Worm (Caenorhabditis elegans) whole organism, L2 larva: ENCODE data around the gene dbt-1.

Experiments used
- C34F6.9 ChIP-seq: fragments of 150-350 bp; optimal IDR thresholded peaks from 2 replicates; lab custom pipeline; 2014; ENCODE audit warnings: missing biosample characterization, missing genetic modification characterization
- F13H6.1 ChIP-seq: sonication (generic microtip); optimal IDR thresholded peaks from 2 replicates; lab custom pipeline; 2016; ENCODE audit warnings: missing genetic modification characterization, missing compliant biosample characterization
- R02D3.7 ChIP-seq: fragments of 150-350 bp; optimal IDR thresholded peaks from 2 replicates; lab custom pipeline; 2014; ENCODE audit warnings: missing biosample characterization, missing genetic modification characterization
- Y55F3AM.14 ChIP-seq: fragments of 200-800 bp; sonication (Bioruptor generic); optimal IDR thresholded peaks from 2 replicates; lab custom pipeline; 2018; ENCODE audit warnings: mild to moderate bottlenecking, missing genetic modification characterization, missing compliant biosample characterization
- alr-1 ChIP-seq: fragments of 150-350 bp; optimal IDR thresholded peaks from 2 replicates; lab custom pipeline; 2014; ENCODE audit warnings: missing biosample characterization, missing genetic modification characterization
- aly-2 ChIP-seq: fragments of 150-350 bp; optimal IDR thresholded peaks from 2 replicates; lab custom pipeline; 2014; ENCODE audit warnings: missing biosample characterization, missing genetic modification characterization
- dmd-4 ChIP-seq: sonication (generic microtip); optimal IDR thresholded peaks from 2 replicates; lab custom pipeline; 2017; ENCODE audit warnings: missing biosample characterization, missing genetic modification characterization
- egl-27 ChIP-seq: sonication (generic microtip); optimal IDR thresholded peaks from 3 replicates; lab custom pipeline; 2017; ENCODE audit warnings: missing biosample characterization, missing genetic modification reagents, missing genetic modification characterization
- elt-1 ChIP-seq: fragments of 150-350 bp; optimal IDR thresholded peaks from 2 replicates; lab custom pipeline; 2014; ENCODE audit warnings: missing biosample characterization, missing genetic modification characterization
- elt-3 ChIP-seq: sonication (generic microtip); optimal IDR thresholded peaks from 2 replicates; lab custom pipeline; 2017; ENCODE audit warnings: missing biosample characterization, missing genetic modification characterization
- gmeb-1 ChIP-seq: fragments of 150-350 bp; optimal IDR thresholded peaks from 2 replicates; lab custom pipeline; 2014; ENCODE audit warnings: missing biosample characterization, missing genetic modification characterization
- lin-13 ChIP-seq: fragments of 150-350 bp; optimal IDR thresholded peaks from 2 replicates; lab custom pipeline; 2014; ENCODE audit warnings: missing biosample characterization, missing genetic modification reagents, missing genetic modification characterization
- mab-5 ChIP-seq: fragments of 150-350 bp; optimal IDR thresholded peaks from 2 replicates; lab custom pipeline; 2014; ENCODE audit warnings: missing biosample characterization, missing genetic modification characterization
- mbf-1 ChIP-seq: sonication (generic microtip); optimal IDR thresholded peaks from 2 replicates; lab custom pipeline; 2017; ENCODE audit warnings: missing biosample characterization, missing genetic modification characterization
- mdl-1 ChIP-seq, 2 experiments: fragments of 150-350 bp in 1 of 2; sonication (generic microtip) in 1 of 2; optimal IDR thresholded peaks; 2 replicates each; lab custom pipeline; 2017; ENCODE audit warnings: missing biosample characterization in 2 of 2, missing genetic modification characterization in 2 of 2
- nhr-12 ChIP-seq: fragments of 150-350 bp; optimal IDR thresholded peaks from 2 replicates; lab custom pipeline; 2014; ENCODE audit warnings: missing biosample characterization, missing genetic modification characterization
- nhr-129 ChIP-seq: fragments of 150-350 bp; optimal IDR thresholded peaks from 2 replicates; lab custom pipeline; 2014; ENCODE audit warnings: missing biosample characterization, missing genetic modification characterization
- nhr-21 ChIP-seq: fragments of 150-350 bp; optimal IDR thresholded peaks from 2 replicates; lab custom pipeline; 2014; ENCODE audit warnings: missing biosample characterization, missing genetic modification characterization
- nhr-23 ChIP-seq: fragments of 150-350 bp; optimal IDR thresholded peaks from 2 replicates; lab custom pipeline; 2014; ENCODE audit warnings: missing biosample characterization, missing genetic modification reagents, missing genetic modification characterization
- nhr-237 ChIP-seq: fragments of 150-350 bp; optimal IDR thresholded peaks from 2 replicates; lab custom pipeline; 2014; ENCODE audit warnings: missing biosample characterization, missing genetic modification characterization
- nhr-25 ChIP-seq: fragments of 150-350 bp; sonication (generic microtip); optimal IDR thresholded peaks from 3 replicates; lab custom pipeline; 2014; ENCODE audit warnings: missing biosample characterization, missing genetic modification characterization
- nhr-6 ChIP-seq: fragments of 150-350 bp; optimal IDR thresholded peaks from 2 replicates; lab custom pipeline; 2014; ENCODE audit warnings: missing biosample characterization, missing genetic modification characterization
- nhr-77 ChIP-seq: fragments of 150-350 bp; optimal IDR thresholded peaks from 2 replicates; lab custom pipeline; 2014; ENCODE audit warnings: missing biosample characterization, missing genetic modification characterization
- skn-1 ChIP-seq: sonication (generic microtip); optimal IDR thresholded peaks from 2 replicates; lab custom pipeline; 2017; ENCODE audit warnings: missing biosample characterization, missing genetic modification characterization
- sma-3 ChIP-seq: sonication (generic microtip); optimal IDR thresholded peaks from 2 replicates; lab custom pipeline; 2016; ENCODE audit warnings: missing genetic modification reagents, missing genetic modification characterization, missing compliant biosample characterization
- sma-9 ChIP-seq, 2 experiments: fragments of 150-350 bp in 1 of 2; sonication (generic microtip) in 1 of 2; optimal IDR thresholded peaks; 2 replicates each; lab custom pipeline; 2014 to 2016; ENCODE audit warnings: missing genetic modification characterization in 2 of 2, mild to moderate bottlenecking in 1 of 2, missing biosample characterization in 1 of 2, missing compliant biosample characterization in 1 of 2, missing genetic modification reagents in 1 of 2, moderate library complexity in 1 of 2
- snpc-4 ChIP-seq: fragments of 150-350 bp; optimal IDR thresholded peaks from 2 replicates; lab custom pipeline; 2014; ENCODE audit warnings: missing biosample characterization, missing genetic modification characterization
- unc-39 ChIP-seq: fragments of 150-350 bp; optimal IDR thresholded peaks from 2 replicates; lab custom pipeline; 2014; ENCODE audit warnings: missing biosample characterization, missing genetic modification characterization
- unc-55 ChIP-seq: fragments of 150-350 bp; sonication (generic microtip); optimal IDR thresholded peaks from 3 replicates; lab custom pipeline; 2014; ENCODE audit warnings: missing biosample characterization, missing genetic modification reagents, missing genetic modification characterization
- zag-1 ChIP-seq: fragments of 150-350 bp; optimal IDR thresholded peaks from 2 replicates; lab custom pipeline; 2014; ENCODE audit warnings: missing biosample characterization, missing genetic modification characterization
- ztf-1 ChIP-seq: fragments of 200-800 bp; sonication (Bioruptor generic); conservative IDR thresholded peaks from 2 replicates; pipeline ENCODE4 v1.3.6; 2022; ENCODE audit warnings: missing genetic modification characterization, missing compliant biosample characterization
- ztf-4 ChIP-seq: fragments of 150-350 bp; optimal IDR thresholded peaks from 2 replicates; lab custom pipeline; 2014; ENCODE audit warnings: missing biosample characterization, missing genetic modification characterization

The dbt-1 gene

ce11 chrII:7991279-7991678 is 46.3 kb upstream of the dbt-1 start:
- TF ChIP-seq sma-3 (GFP tag; lab: Kevin White, UChicago) (no peak), F13H6.1 (tag; lab: Kevin White, UChicago) (no peak), unc-39 (no peak), nhr-237 (tag; lab: Kevin White, UChicago) (no peak), dmd-4 (tag; lab: Kevin White, UChicago) (no peak), nhr-6 (tag; lab: Kevin White, UChicago) (no peak), lin-13 (GFP tag; lab: Kevin White, UChicago) (no peak)

DNA sequence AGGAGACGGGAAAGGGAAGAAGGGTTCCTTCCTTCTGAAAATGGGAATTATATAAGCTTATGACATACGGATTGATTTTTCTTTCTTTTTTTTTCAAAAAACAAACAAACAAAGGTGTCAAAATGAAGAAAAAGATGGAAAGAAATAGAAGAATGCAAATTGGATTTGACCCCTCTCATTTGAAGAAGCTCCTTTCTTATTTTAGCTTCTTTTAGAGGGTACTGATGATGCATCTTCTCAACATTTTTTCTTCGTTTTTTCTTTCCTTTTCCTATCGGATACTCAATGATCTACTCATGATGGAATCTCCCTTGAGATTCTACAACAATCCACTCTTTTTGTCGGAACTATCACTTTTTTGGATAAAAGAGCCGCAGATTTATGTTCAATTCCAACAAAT is 45.2 kb upstream of the dbt-1 start:
- TF ChIP-seq ztf-1: no peak
- no peak for TF ChIP-seq nhr-77 (tag; lab: Kevin White, UChicago)
- no peak for TF ChIP-seq mdl-1 (tag; optimal IDR thresholded peaks at IDR 0.05; lab: Kevin White, UChicago)
- TF ChIP-seq, all 48 proteins: peak for 0

DNA sequence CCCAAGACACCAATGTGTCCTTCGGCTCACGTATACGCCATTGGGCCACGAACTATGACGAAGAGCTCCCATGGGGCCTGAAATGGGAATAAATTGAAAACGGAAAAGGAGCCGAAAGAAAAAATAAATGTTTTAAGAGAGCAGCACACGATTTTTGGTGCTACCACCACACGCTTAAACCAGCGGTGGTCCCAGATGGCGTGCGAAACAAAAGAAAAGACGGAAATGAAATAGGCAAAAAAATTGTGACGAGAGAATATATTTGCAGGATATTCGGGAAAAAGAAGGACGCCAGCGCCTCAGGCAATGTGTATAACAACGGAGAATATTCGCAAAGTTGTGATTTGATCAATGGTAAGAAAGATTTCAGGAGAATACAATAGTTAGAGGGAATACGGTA is 41.9 kb upstream of the dbt-1 start:
- TF ChIP-seq ztf-4 (no peak), nhr-25 (tag; lab: Kevin White, UChicago) (no peak), gmeb-1 (tag; lab: Kevin White, UChicago) (no peak), ztf-1 (no peak), mbf-1 (tag; lab: Kevin White, UChicago) (no peak), nhr-129 (tag; lab: Kevin White, UChicago) (no peak), nhr-12 (no peak), nhr-21 (tag; lab: Kevin White, UChicago) (no peak), sma-9 (GFP tag; optimal IDR thresholded peaks at IDR 0.05; lab: Kevin White, UChicago) (no peak), sma-9 (tag; optimal IDR thresholded peaks at IDR 0.05; lab: Kevin White, UChicago) (no peak), R02D3.7 (tag; lab: Kevin White, UChicago) (no peak), sma-3 (GFP tag; lab: Kevin White, UChicago) (no peak), elt-3 (tag; lab: Kevin White, UChicago) (no peak), nhr-6 (tag; lab: Kevin White, UChicago) (no peak), snpc-4 (tag; lab: Kevin White, UChicago) (no peak), mab-5 (tag; lab: Kevin White, UChicago) (no peak), aly-2 (tag; lab: Kevin White, UChicago) (no peak), Y55F3AM.14 (GFP tag; lab: Kevin White, UChicago) (no peak), lin-13 (GFP tag; lab: Kevin White, UChicago) (no peak), alr-1 (tag; lab: Kevin White, UChicago) (no peak), nhr-237 (tag; lab: Kevin White, UChicago) (no peak)

ce11 chrII:7985029-7985428 is 40.0 kb upstream of the dbt-1 start:
- TF ChIP-seq snpc-4 (tag; lab: Kevin White, UChicago) (no peak), unc-55 (GFP tag; lab: Kevin White, UChicago) (no peak), nhr-23 (no peak), zag-1 (tag; lab: Kevin White, UChicago) (no peak), egl-27 (tag; lab: Kevin White, UChicago) (no peak), nhr-237 (tag; lab: Kevin White, UChicago) (no peak), mab-5 (tag; lab: Kevin White, UChicago) (no peak), F13H6.1 (tag; lab: Kevin White, UChicago) (no peak), nhr-21 (tag; lab: Kevin White, UChicago) (no peak), nhr-77 (tag; lab: Kevin White, UChicago) (no peak), elt-1 (no peak)

- no peak for TF ChIP-seq nhr-237 (tag; lab: Kevin White, UChicago)
- TF ChIP-seq sma-9 (GFP tag; optimal IDR thresholded peaks at IDR 0.05; lab: Kevin White, UChicago): no peak
- TF ChIP-seq sma-9 (tag; optimal IDR thresholded peaks at IDR 0.05; lab: Kevin White, UChicago): no peak
- no peak for TF ChIP-seq alr-1 (tag; lab: Kevin White, UChicago)
- no peak for TF ChIP-seq sma-3 (GFP tag; lab: Kevin White, UChicago)
- no peak for TF ChIP-seq elt-1
- no peak for TF ChIP-seq nhr-25 (tag; lab: Kevin White, UChicago)
- no peak for TF ChIP-seq C34F6.9 (tag; lab: Kevin White, UChicago)
- no peak for TF ChIP-seq skn-1 (tag; lab: Kevin White, UChicago)
Observed at ce11 chrII:7984071-7984470, 39.1 kb upstream of the dbt-1 start.
